Fruit fly (Drosophila melanogaster): ENCODE measurements around the gene CG42857.

CG42857 gene

dm6 chr3R:9783240-9783917, 37.6 kb downstream of the CG42857 start:
- TF ChIP-seq dl (GFP tag; optimal IDR thresholded peaks at IDR 0.05; ENCODE audit: insufficient read depth in 1 of 2, partially characterized antibody in 2 of 2) (no peak), Hnf4 (GFP tag; optimal IDR thresholded peaks at IDR 0.05) (peak; percentile 33), ey (GFP tag; optimal IDR thresholded peaks at IDR 0.05) (no peak), pan (optimal IDR thresholded peaks at IDR 0.05) (no peak), h (GFP tag; optimal IDR thresholded peaks at IDR 0.05) (no peak)

DNA sequence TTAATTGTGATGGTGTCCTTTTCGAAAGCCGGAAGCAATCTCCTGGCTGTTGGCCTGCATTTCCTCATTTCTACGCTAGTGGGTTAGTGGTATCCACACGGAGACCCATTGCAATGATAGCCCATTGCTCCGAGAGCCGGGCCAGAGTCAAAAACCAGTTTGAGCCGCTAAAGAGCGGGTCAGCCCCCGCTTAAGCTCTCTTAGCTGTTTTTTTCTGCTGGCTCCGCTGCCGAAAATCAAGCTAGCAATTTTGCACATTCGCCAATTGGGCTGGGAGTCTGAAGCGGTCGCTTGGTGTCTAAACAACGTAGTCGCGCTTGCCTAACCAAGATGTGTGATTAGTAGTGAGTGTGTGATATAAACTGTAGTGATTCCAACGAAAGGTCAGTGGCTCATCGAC, 41.2 kb downstream of the CG42857 start, which contains the start of gene CG12947:
TSS of gene CG12947 (plus strand) at position 301 of the 400 bp plus-strand sequence.
- TF ChIP-seq Mio (GFP tag; optimal IDR thresholded peaks at IDR 0.05), result no peak

DNA sequence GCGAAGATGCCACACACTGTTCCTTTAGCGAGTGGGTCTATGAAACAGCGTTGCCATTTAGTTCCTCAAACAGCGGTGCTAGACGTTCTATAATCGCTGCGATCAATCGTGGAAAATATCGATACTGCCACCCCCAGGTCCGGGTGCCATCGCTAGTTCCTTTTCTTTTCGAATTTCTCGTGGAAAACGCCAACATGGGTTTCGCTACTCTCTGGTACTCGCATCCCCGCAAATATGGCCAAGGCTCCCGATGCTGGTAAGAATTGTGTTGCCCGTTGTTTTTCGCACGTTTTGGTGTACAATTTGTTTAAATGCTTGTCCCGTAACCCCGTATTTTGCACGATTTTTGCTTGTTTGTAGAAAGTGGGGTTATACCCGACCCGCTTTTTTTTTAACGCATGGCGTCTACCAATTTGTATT, 43.0 kb downstream of the CG42857 start, which contains the start of gene RpS29:
TSS of gene RpS29 (plus strand) at position 102 of the 420 bp plus-strand sequence.
- TF ChIP-seq Dif (GFP tag; optimal IDR thresholded peaks at IDR 0.05; ENCODE audit: partially characterized antibody), result peak; percentile 28
- peak; percentile 83 for TF ChIP-seq sv (GFP tag; optimal IDR thresholded peaks at IDR 0.05)
- peak; percentile 72 for TF ChIP-seq Sp1 (GFP tag; optimal IDR thresholded peaks at IDR 0.05)
- TF ChIP-seq pan (optimal IDR thresholded peaks at IDR 0.05), result no peak
- no peak for TF ChIP-seq CG32264 (GFP tag; optimal IDR thresholded peaks at IDR 0.05)
- TF ChIP-seq N (GFP tag; optimal IDR thresholded peaks at IDR 0.05), result no peak
- TF ChIP-seq Jra (GFP tag; optimal IDR thresholded peaks at IDR 0.05), result peak; percentile 67
- TF ChIP-seq Dfd (GFP tag; optimal IDR thresholded peaks at IDR 0.05), result no peak
- TF ChIP-seq lola (GFP tag; optimal IDR thresholded peaks at IDR 0.05), result no peak
- TF ChIP-seq GATAd (GFP tag; optimal IDR thresholded peaks at IDR 0.05), result no peak
- peak; percentile 72 for TF ChIP-seq HLH106 (tag; optimal IDR thresholded peaks at IDR 0.05)
- TF ChIP-seq foxo (GFP tag; optimal IDR thresholded peaks at IDR 0.05), result peak in 1 of 2 experiments; percentile 91
- TF ChIP-seq Mio (GFP tag; optimal IDR thresholded peaks at IDR 0.05), result no peak
- TF ChIP-seq sage (GFP tag; optimal IDR thresholded peaks at IDR 0.05), result no peak
- TF ChIP-seq fru (GFP tag; optimal IDR thresholded peaks at IDR 0.05), result peak; percentile 72
- TF ChIP-seq CrebA (GFP tag; optimal IDR thresholded peaks at IDR 0.05; ENCODE audit: borderline replicate concordance), result no peak
- peak; percentile 68 for TF ChIP-seq psq (GFP tag; optimal IDR thresholded peaks at IDR 0.05)
- no peak for TF ChIP-seq Rel (GFP tag; optimal IDR thresholded peaks at IDR 0.05)
- TF ChIP-seq Rel (tag; optimal IDR thresholded peaks at IDR 0.05), result peak; percentile 69
- no peak for TF ChIP-seq tai (GFP tag; optimal IDR thresholded peaks at IDR 0.05)
- TF ChIP-seq usp (GFP tag; optimal IDR thresholded peaks at IDR 0.05), result no peak
- TF ChIP-seq rgr (GFP tag; optimal IDR thresholded peaks at IDR 0.05), result peak; percentile 87
- TF ChIP-seq Abd-B (GFP tag; optimal IDR thresholded peaks at IDR 0.05), result no peak
- no peak for TF ChIP-seq Hr78 (GFP tag; optimal IDR thresholded peaks at IDR 0.05)
- peak; percentile 86 for TF ChIP-seq h (GFP tag; optimal IDR thresholded peaks at IDR 0.05)
- peak; percentile 48 for TF ChIP-seq dsf (GFP tag; optimal IDR thresholded peaks at IDR 0.05; ENCODE audit: borderline replicate concordance)
- peak; percentile 92 for TF ChIP-seq jim (GFP tag; optimal IDR thresholded peaks at IDR 0.05)
- TF ChIP-seq OdsH (GFP tag; optimal IDR thresholded peaks at IDR 0.05), result peak; percentile 73
- peak; percentile 74 for TF ChIP-seq dmrt93B (GFP tag; optimal IDR thresholded peaks at IDR 0.05)
- TF ChIP-seq woc (GFP tag; optimal IDR thresholded peaks at IDR 0.05), result no peak
- TF ChIP-seq Vsx2 (GFP tag; optimal IDR thresholded peaks at IDR 0.05; ENCODE audit: partially characterized antibody), result no peak
- TF ChIP-seq ey (GFP tag; optimal IDR thresholded peaks at IDR 0.05), result peak; percentile 77
- TF ChIP-seq Hr83 (GFP tag; optimal IDR thresholded peaks at IDR 0.05; ENCODE audit: poor library complexity, severe bottlenecking), result peak; percentile 98
- TF ChIP-seq Hnf4 (GFP tag; optimal IDR thresholded peaks at IDR 0.05), result peak; percentile 84
- TF ChIP-seq dl (GFP tag; optimal IDR thresholded peaks at IDR 0.05; ENCODE audit: insufficient read depth in 1 of 2, partially characterized antibody in 2 of 2), result no peak
- no peak for TF ChIP-seq brk (GFP tag; optimal IDR thresholded peaks at IDR 0.05)
- peak; percentile 83 for TF ChIP-seq br (GFP tag; optimal IDR thresholded peaks at IDR 0.05)
- TF ChIP-seq Myc (optimal IDR thresholded peaks at IDR 0.05), result peak; percentile 70
- peak; percentile 85 for TF ChIP-seq CG9705 (GFP tag; optimal IDR thresholded peaks at IDR 0.05)
